Fruit fly (Drosophila melanogaster) whole organism, embryonic: ENCODE results near the gene Trf.

Experiments
- CG10565 ChIP-seq: fragments of 200-800 bp; sonication (Bioruptor generic); optimal IDR thresholded peaks from 3 replicates; lab custom pipeline; 2016; ENCODE audit warnings: missing biosample characterization, mild to moderate bottlenecking, missing genetic modification characterization
- CG12769 ChIP-seq: fragments of 200-800 bp; sonication (Bioruptor generic); optimal IDR thresholded peaks from 2 replicates; lab custom pipeline; 2019; ENCODE audit warnings: missing biosample characterization, mild to moderate bottlenecking, missing genetic modification characterization, moderate library complexity
- CG13894 ChIP-seq: fragments of 200-800 bp; sonication (Bioruptor generic); optimal IDR thresholded peaks from 3 replicates; lab custom pipeline; 2018; ENCODE audit warnings: missing biosample characterization, mild to moderate bottlenecking, missing genetic modification characterization, moderate library complexity
- CG14965 ChIP-seq: fragments of 200-800 bp; sonication (Bioruptor generic); optimal IDR thresholded peaks from 2 replicates; lab custom pipeline; 2016; ENCODE audit warnings: missing biosample characterization, missing genetic modification characterization, borderline replicate concordance
- CG1792 ChIP-seq: fragments of 200-800 bp; sonication (Bioruptor generic); optimal IDR thresholded peaks from 2 replicates; lab custom pipeline; 2016; ENCODE audit warnings: missing biosample characterization, missing genetic modification characterization
- CG2712 ChIP-seq: fragments of 200-800 bp; optimal IDR thresholded peaks from 3 replicates; lab custom pipeline; 2019; ENCODE audit warnings: missing biosample characterization, mild to moderate bottlenecking, missing genetic modification characterization, moderate library complexity
- CG30403 ChIP-seq: fragments of 200-800 bp; sonication (Bioruptor generic); optimal IDR thresholded peaks from 3 replicates; lab custom pipeline; 2016; ENCODE audit warnings: missing biosample characterization, missing genetic modification characterization
- CG31365 ChIP-seq: fragments of 200-800 bp; sonication (Bioruptor generic); optimal IDR thresholded peaks from 2 replicates; lab custom pipeline; 2018; ENCODE audit warnings: missing biosample characterization, mild to moderate bottlenecking, missing genetic modification characterization
- CG3163 ChIP-seq: fragments of 200-800 bp; sonication (Bioruptor generic); optimal IDR thresholded peaks from 3 replicates; lab custom pipeline; 2016; ENCODE audit warnings: missing biosample characterization, missing genetic modification characterization
- CG34224 ChIP-seq: fragments of 200-800 bp; sonication (Bioruptor generic); IDR thresholded peaks from 3 replicates; pipeline ENCODE4 v1.3.6; 2022; ENCODE audit warnings: missing biosample characterization, missing genetic modification characterization; ENCODE audit not compliant: partially characterized antibody
- CG4282 ChIP-seq: fragments of 200-800 bp; sonication (Bioruptor generic); optimal IDR thresholded peaks from 2 replicates; lab custom pipeline; 2016; ENCODE audit warnings: missing biosample characterization, missing genetic modification characterization
- CG4707 ChIP-seq: fragments of 200-800 bp; sonication (Bioruptor generic); optimal IDR thresholded peaks from 2 replicates; lab custom pipeline; 2018; ENCODE audit warnings: missing biosample characterization, mild to moderate bottlenecking, missing genetic modification characterization, moderate library complexity
- CG8281 ChIP-seq: fragments of 200-800 bp; sonication (Bioruptor generic); optimal IDR thresholded peaks from 2 replicates; lab custom pipeline; 2018; ENCODE audit warnings: missing biosample characterization, mild to moderate bottlenecking, missing genetic modification characterization, moderate library complexity
- Dbx ChIP-seq: fragments of 200-800 bp; sonication (Bioruptor generic); IDR thresholded peaks from 3 replicates; pipeline ENCODE4 v1.3.6; 2022; ENCODE audit warnings: missing biosample characterization, missing genetic modification characterization
- Dfd ChIP-seq, 2 experiments: fragments of >200 bp; optimal IDR thresholded peaks; 2 replicates each; lab custom pipeline; 2017; ENCODE audit warnings: missing biosample characterization in 2 of 2, missing genetic modification characterization in 2 of 2
- Dp ChIP-seq: fragments of 200-800 bp; sonication (Bioruptor generic); optimal IDR thresholded peaks from 2 replicates; lab custom pipeline; 2018; ENCODE audit warnings: missing biosample characterization, mild to moderate bottlenecking, missing genetic modification characterization, moderate library complexity
- Fer2 ChIP-seq: fragments of 200-800 bp; sonication (Bioruptor generic); optimal IDR thresholded peaks from 2 replicates; lab custom pipeline; 2018; ENCODE audit warnings: missing biosample characterization, mild to moderate bottlenecking, missing genetic modification characterization, moderate library complexity
- H15 ChIP-seq: fragments of 200-800 bp; sonication (Bioruptor generic); IDR thresholded peaks from 3 replicates; pipeline ENCODE4 v1.3.6; 2022; ENCODE audit warnings: missing biosample characterization, missing genetic modification characterization
- HmgZ ChIP-seq: fragments of 200-800 bp; sonication (Bioruptor generic); optimal IDR thresholded peaks from 2 replicates; lab custom pipeline; 2018; ENCODE audit warnings: missing biosample characterization, mild to moderate bottlenecking, missing genetic modification characterization
- Kr ChIP-seq: fragments of 200-800 bp; sonication (Bioruptor generic); optimal IDR thresholded peaks from 2 replicates; lab custom pipeline; 2017; ENCODE audit warnings: missing biosample characterization, mild to moderate bottlenecking, missing genetic modification characterization
- Lpt ChIP-seq: fragments of >200 bp; optimal IDR thresholded peaks from 2 replicates; lab custom pipeline; 2018; ENCODE audit warnings: missing biosample characterization, missing genetic modification characterization
- Mes4 ChIP-seq: fragments of 200-800 bp; sonication (Bioruptor generic); optimal IDR thresholded peaks from 2 replicates; lab custom pipeline; 2016; ENCODE audit warnings: missing biosample characterization, missing genetic modification characterization
- NFAT ChIP-seq: fragments of 200-800 bp; sonication (Bioruptor generic); IDR thresholded peaks from 2 replicates; pipeline ENCODE4 v1.3.6; 2022; ENCODE audit warnings: missing biosample characterization, missing genetic modification characterization
- Oaz ChIP-seq: fragments of 200-800 bp; sonication (Bioruptor generic); IDR thresholded peaks from 2 replicates; pipeline ENCODE4 v1.3.6; 2022; ENCODE audit warnings: missing biosample characterization, missing genetic modification characterization
- Sin3A ChIP-seq: fragments of >200 bp; optimal IDR thresholded peaks from 2 replicates; lab custom pipeline; 2018
- az2 ChIP-seq: fragments of 200-800 bp; sonication (Bioruptor generic); optimal IDR thresholded peaks from 3 replicates; lab custom pipeline; 2016; ENCODE audit warnings: missing biosample characterization, missing genetic modification characterization
- bsh ChIP-seq, 2 experiments: fragments of 200-800 bp; sonication (Bioruptor generic); optimal IDR thresholded peaks; 2 replicates each; lab custom pipeline; 2017 to 2018; ENCODE audit warnings: mild to moderate bottlenecking in 2 of 2, missing biosample characterization in 2 of 2, missing genetic modification characterization in 2 of 2, moderate library complexity in 1 of 2
- caup ChIP-seq: fragments of 200-800 bp; sonication (Bioruptor generic); optimal IDR thresholded peaks from 3 replicates; lab custom pipeline; 2017; ENCODE audit warnings: missing biosample characterization, mild to moderate bottlenecking, missing genetic modification characterization, moderate library complexity; ENCODE audit not compliant: severe bottlenecking
- chinmo ChIP-seq: fragments of 200-800 bp; sonication (Bioruptor generic); IDR thresholded peaks from 4 replicates; pipeline ENCODE4 v1.3.6; 2022; ENCODE audit warnings: missing biosample characterization, missing genetic modification characterization; ENCODE audit not compliant: partially characterized antibody
- crol ChIP-seq: fragments of 200-800 bp; sonication (Bioruptor generic); IDR thresholded peaks from 2 replicates; pipeline ENCODE4 v1.3.6; 2022; ENCODE audit warnings: missing biosample characterization, missing genetic modification characterization
- dimm ChIP-seq: fragments of 200-800 bp; sonication (Bioruptor generic); IDR thresholded peaks from 2 replicates; pipeline ENCODE4 v1.3.6; 2022; ENCODE audit warnings: missing biosample characterization, missing genetic modification characterization
- dmrt99B ChIP-seq: fragments of 200-800 bp; sonication (Bioruptor generic); optimal IDR thresholded peaks from 2 replicates; lab custom pipeline; 2018; ENCODE audit warnings: missing biosample characterization, mild to moderate bottlenecking, missing genetic modification characterization, moderate library complexity
- eve ChIP-seq, 2 experiments: fragments of >200 bp; optimal IDR thresholded peaks; 2 replicates each; lab custom pipeline; 2017; ENCODE audit warnings: missing biosample characterization in 2 of 2, missing genetic modification characterization in 2 of 2
- fd64A ChIP-seq: fragments of 200-800 bp; sonication (Bioruptor generic); optimal IDR thresholded peaks from 3 replicates; lab custom pipeline; 2018; ENCODE audit warnings: missing biosample characterization, mild to moderate bottlenecking, missing genetic modification characterization
- hkb ChIP-seq, 2 experiments: fragments of 200-800 bp in 1 of 2; fragments of >200 bp in 1 of 2; sonication (Bioruptor generic) in 1 of 2; IDR thresholded peaks in 1 of 2; optimal IDR thresholded peaks in 1 of 2; 2 replicates each; pipeline versions ENCODE4 v1.3.6 to Lab custom; 2017 to 2022; ENCODE audit warnings: missing biosample characterization in 1 of 2, missing genetic modification characterization in 1 of 2
- inv ChIP-seq: fragments of 200-800 bp; sonication (Bioruptor generic); IDR thresholded peaks from 2 replicates; pipeline ENCODE4 v1.3.6; 2022; ENCODE audit warnings: missing biosample characterization, missing genetic modification characterization; ENCODE audit not compliant: partially characterized antibody
- kay ChIP-seq: fragments of 200-800 bp; sonication (Bioruptor generic); optimal IDR thresholded peaks from 2 replicates; lab custom pipeline; 2016; ENCODE audit warnings: missing biosample characterization, missing genetic modification characterization
- pita ChIP-seq: fragments of 200-800 bp; sonication (Bioruptor generic); optimal IDR thresholded peaks from 2 replicates; lab custom pipeline; 2017; ENCODE audit warnings: missing biosample characterization, mild to moderate bottlenecking, missing genetic modification characterization
- run ChIP-seq: fragments of 200-800 bp; sonication (Bioruptor generic); optimal IDR thresholded peaks from 3 replicates; lab custom pipeline; 2018; ENCODE audit warnings: missing biosample characterization, mild to moderate bottlenecking, missing genetic modification characterization
- sens ChIP-seq: fragments of 200-800 bp; sonication (Bioruptor generic); peaks from one replicate; lab custom pipeline; 2016; ENCODE audit warnings: missing biosample characterization, missing genetic modification characterization
- slou ChIP-seq: fragments of 200-800 bp; sonication (Bioruptor generic); optimal IDR thresholded peaks from 3 replicates; lab custom pipeline; 2016; ENCODE audit warnings: missing biosample characterization, missing genetic modification characterization
- sr ChIP-seq: fragments of 200-800 bp; sonication (Bioruptor generic); IDR thresholded peaks from 3 replicates; pipeline ENCODE4 v1.3.6; 2022; ENCODE audit warnings: missing biosample characterization, missing genetic modification characterization
- tin ChIP-seq: fragments of 200-800 bp; sonication (Bioruptor generic); optimal IDR thresholded peaks from 3 replicates; lab custom pipeline; 2016; ENCODE audit warnings: missing biosample characterization, missing genetic modification characterization
- tll ChIP-seq, 2 experiments: fragments of 200-800 bp in 1 of 2; fragments of >200 bp in 1 of 2; sonication (Bioruptor generic) in 1 of 2; optimal IDR thresholded peaks; 2 replicates each; lab custom pipeline; 2017 to 2019; ENCODE audit warnings: missing biosample characterization in 2 of 2, missing genetic modification characterization in 2 of 2, mild to moderate bottlenecking in 1 of 2, moderate library complexity in 1 of 2
- twi ChIP-seq: fragments of 200-800 bp; optimal IDR thresholded peaks from 2 replicates; lab custom pipeline; 2019; ENCODE audit warnings: missing biosample characterization, mild to moderate bottlenecking, missing genetic modification characterization, moderate library complexity
- unpg ChIP-seq: fragments of 200-800 bp; sonication (Bioruptor generic); optimal IDR thresholded peaks from 3 replicates; lab custom pipeline; 2018; ENCODE audit warnings: missing biosample characterization, mild to moderate bottlenecking, missing genetic modification characterization, moderate library complexity

Gene Trf

DNA sequence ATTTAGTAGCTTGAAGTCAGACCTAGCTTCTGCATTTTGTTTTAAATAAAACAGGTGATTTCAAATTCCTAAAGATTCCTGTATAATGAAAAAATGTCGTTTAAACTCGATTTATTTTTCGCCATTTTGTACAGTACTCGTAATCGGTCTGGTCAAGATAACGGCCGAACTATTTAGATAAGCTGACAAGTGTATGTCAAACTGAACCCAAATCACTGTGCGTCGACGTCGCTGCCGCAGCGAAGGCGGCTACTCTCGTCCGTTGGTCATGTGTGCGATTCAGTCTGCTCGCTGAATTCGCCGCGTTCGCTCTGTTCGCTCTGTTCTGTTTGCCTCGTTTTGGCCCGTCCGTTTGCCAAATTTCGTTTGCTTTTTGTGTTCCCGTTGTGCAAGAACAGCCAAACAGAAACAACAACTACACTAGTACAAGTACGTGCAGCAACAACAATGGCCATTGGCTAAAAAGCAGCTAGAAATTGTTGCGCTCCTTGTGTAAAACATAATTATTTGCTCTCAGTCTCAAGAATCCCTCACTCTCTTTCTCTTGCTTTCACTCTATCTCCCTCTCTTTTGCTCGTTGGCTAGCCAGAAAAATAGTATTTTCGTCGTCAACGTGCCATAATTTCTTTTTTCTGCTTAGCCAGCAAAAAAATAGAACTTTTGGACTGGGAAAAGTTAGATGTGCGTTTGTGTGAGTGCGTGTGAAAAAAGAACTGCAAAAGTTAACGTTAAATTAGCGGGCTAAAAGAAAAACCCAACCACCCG is 15.5 kb downstream of the Trf start (continued):
- TF ChIP-seq unpg (GFP tag; lab: Kevin White, UChicago) (no peak), pita (GFP tag; lab: Kevin White, UChicago) (no peak), Oaz (GFP tag; lab: Robert Waterston, UW) (no peak), slou (GFP tag; lab: Kevin White, UChicago) (no peak), CG4707 (GFP tag; lab: Kevin White, UChicago) (no peak), Dbx (GFP tag; lab: Robert Waterston, UW) (peak; percentile 26; the same call in 1 of the 3 replicates), CG34224 (GFP tag; lab: Robert Waterston, UW) (no peak; the same call in 2 of the 3 replicates), Fer2 (no peak), CG4282 (GFP tag; lab: Kevin White, UChicago) (no peak), bsh (GFP tag; optimal IDR thresholded peaks at IDR 0.05; lab: Kevin White, UChicago) (no peak), az2 (GFP tag; lab: Kevin White, UChicago) (no peak)
- TF ChIP-seq, all 482 proteins: peak for 69

DNA sequence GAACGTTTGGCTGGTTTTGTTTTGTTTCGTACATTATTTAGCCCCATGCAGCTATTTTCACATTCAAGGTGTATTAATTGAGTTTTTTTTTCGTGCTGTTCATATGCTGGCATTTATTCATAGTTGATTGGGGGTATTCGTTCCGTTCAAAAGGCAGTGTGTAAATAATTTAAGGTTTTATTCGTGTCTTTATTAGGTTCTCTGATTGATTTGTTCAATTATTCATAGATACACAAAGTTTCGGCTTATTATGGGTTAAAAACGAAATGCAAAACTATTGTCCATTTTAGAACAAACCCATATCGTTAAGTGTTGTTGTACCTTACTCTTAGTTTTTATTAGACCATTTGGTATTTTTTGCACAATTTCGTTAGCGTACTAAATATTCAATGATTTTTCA is 18.7 kb downstream of the Trf start:
- TF ChIP-seq eve (GFP tag; optimal IDR thresholded peaks at IDR 0.05; lab: Kevin White, UChicago): peak in 1 of 2 experiments; percentile 69
- no peak for TF ChIP-seq caup
- TF ChIP-seq twi (tag; lab: Kevin White, UChicago): no peak
- 0 out of 4 replicates have a peak, but pooled peaks have one; percentile 12 for TF ChIP-seq chinmo (GFP tag; lab: Robert Waterston, UW)
- peak; percentile 18 for TF ChIP-seq sens (GFP tag; lab: Kevin White, UChicago)
- TF ChIP-seq, all 482 proteins: peak for 3

DNA sequence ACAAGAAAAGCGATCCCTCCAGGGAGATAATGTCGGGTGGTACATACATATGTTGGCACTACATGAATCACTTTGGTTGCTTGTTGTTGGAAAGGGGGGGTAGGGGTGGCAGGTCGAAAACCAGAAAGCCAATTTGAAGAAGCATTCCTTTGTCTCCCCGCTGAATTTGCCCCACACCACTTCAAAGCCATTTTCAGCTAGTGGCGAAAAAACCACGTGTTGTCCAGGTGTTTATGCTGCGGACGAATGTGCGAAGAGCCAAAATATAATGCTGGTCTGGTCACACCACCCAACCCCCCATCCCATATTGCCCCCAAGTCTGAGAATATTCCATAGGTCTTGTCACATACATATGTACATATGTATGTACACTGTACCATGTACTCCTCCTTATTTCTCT is 19.2 kb downstream of the Trf start:
- no peak for TF ChIP-seq slou (GFP tag; lab: Kevin White, UChicago)
- no peak for TF ChIP-seq Mes4
- TF ChIP-seq Dp (GFP tag; lab: Kevin White, UChicago): no peak
- TF ChIP-seq HmgZ: no peak
- TF ChIP-seq fd64A (GFP tag; lab: Kevin White, UChicago): no peak
- TF ChIP-seq Dfd (GFP tag; optimal IDR thresholded peaks at IDR 0.05; lab: Kevin White, UChicago): no peak
- no peak for TF ChIP-seq CG2712
- TF ChIP-seq CG1792 (GFP tag; lab: Kevin White, UChicago): no peak
- TF ChIP-seq dimm (GFP tag; lab: Robert Waterston, UW): no peak
- no peak for TF ChIP-seq Sin3A (lab: Kevin White, UChicago)
- no peak for TF ChIP-seq CG10565 (GFP tag; lab: Kevin White, UChicago)
- no peak for TF ChIP-seq tin (GFP tag; lab: Kevin White, UChicago)
- no peak for TF ChIP-seq sr
- no peak for TF ChIP-seq CG30403 (GFP tag; lab: Kevin White, UChicago)
- TF ChIP-seq dmrt99B: no peak
- no peak for TF ChIP-seq CG31365 (tag; lab: Kevin White, UChicago)
- no peak for TF ChIP-seq run (tag; lab: Kevin White, UChicago)
- peak; percentile 4 for TF ChIP-seq CG13894 (tag; lab: Kevin White, UChicago)
- no peak for TF ChIP-seq Kr (GFP tag; lab: Kevin White, UChicago)
- TF ChIP-seq CG8281 (tag; lab: Kevin White, UChicago): no peak
- TF ChIP-seq CG12769: peak; percentile 59
- TF ChIP-seq H15: no peak
- no peak for TF ChIP-seq CG14965
- peak; percentile 73 for TF ChIP-seq crol (GFP tag; lab: Robert Waterston, UW)
- TF ChIP-seq kay: peak; percentile 24
- TF ChIP-seq tll (GFP tag; optimal IDR thresholded peaks at IDR 0.05; lab: Kevin White, UChicago): no peak
- 0 out of 2 replicates have a peak, but pooled peaks have one; percentile 12 for TF ChIP-seq inv (GFP tag; lab: Robert Waterston, UW)
- TF ChIP-seq hkb (optimal IDR thresholded peaks at IDR 0.05; lab: Kevin White, UChicago): peak; percentile 16
- no peak for TF ChIP-seq hkb (GFP tag; IDR thresholded peaks at IDR 0.05; lab: Robert Waterston, UW)
- no peak for TF ChIP-seq Lpt (GFP tag; lab: Kevin White, UChicago)
- no peak for TF ChIP-seq CG3163
- no peak for TF ChIP-seq NFAT (GFP tag; lab: Robert Waterston, UW)
